Worm (Caenorhabditis elegans) whole organism, L4/young adult: ENCODE results near the gene C25F9.6.

ENCODE experiments used
- W03F9.2 ChIP-seq: fragments of 150-350 bp; optimal IDR thresholded peaks from 2 replicates; lab custom pipeline; 2014; ENCODE audit warnings: missing biosample characterization, missing genetic modification characterization
- dao-5 ChIP-seq: sonication (generic microtip); optimal IDR thresholded peaks from 2 replicates; lab custom pipeline; 2016; ENCODE audit warnings: missing genotype, missing genetic modification characterization, moderate library complexity, missing compliant biosample characterization
- him-1 ChIP-seq: sonication (generic microtip); optimal IDR thresholded peaks from 2 replicates; lab custom pipeline; 2016; ENCODE audit warnings: missing genotype, missing genetic modification reagents, missing genetic modification characterization, missing compliant biosample characterization

ce11 chrV:19432030-19432429 lies 26.9 kb upstream of the C25F9.6 start:
- TF ChIP-seq him-1 (tag; lab: Kevin White, UChicago) (no peak), dao-5 (tag; lab: Kevin White, UChicago) (no peak), W03F9.2 (no peak)
